Worm (Caenorhabditis elegans) whole organism, midembryonic: Measurements from ENCODE around the gene C49G7.13.

ENCODE experiments used
- T22C8.4 ChIP-seq: fragments of 200-800 bp; sonication (Bioruptor generic); IDR thresholded peaks from 2 replicates; pipeline ENCODE4 v1.3.6; 2022; ENCODE audit warnings: missing genetic modification characterization, missing compliant biosample characterization
- cog-1 ChIP-seq: sonication (generic microtip); optimal IDR thresholded peaks from 2 replicates; lab custom pipeline; 2016; ENCODE audit warnings: missing genetic modification characterization, missing compliant biosample characterization
- flt-1 ChIP-seq: fragments of 200-800 bp; sonication (Bioruptor generic); IDR thresholded peaks from 2 replicates; pipeline ENCODE4 v1.3.6; 2022; ENCODE audit warnings: missing genetic modification characterization, missing compliant biosample characterization
- klf-2 ChIP-seq: fragments of 200-800 bp; sonication (Bioruptor generic); conservative IDR thresholded peaks from 2 replicates; pipeline ENCODE4 v1.3.6; 2022; ENCODE audit warnings: missing genetic modification reagents, missing genetic modification characterization, missing compliant biosample characterization
- med-1 ChIP-seq: sonication (generic microtip); optimal IDR thresholded peaks from 2 replicates; lab custom pipeline; 2017; ENCODE audit warnings: missing genetic modification characterization, mild to moderate bottlenecking, missing compliant biosample characterization, antibody characterized with exemption, missing genetic modification reagents; ENCODE audit not compliant: insufficient read depth
- ref-1 ChIP-seq: fragments of 200-800 bp; sonication (Bioruptor generic); conservative IDR thresholded peaks from 2 replicates; pipeline ENCODE4 v1.3.6; 2022; ENCODE audit warnings: missing genetic modification reagents, missing genetic modification characterization, missing compliant biosample characterization
- tab-1 ChIP-seq: fragments of 200-800 bp; sonication (Bioruptor generic); IDR thresholded peaks from 2 replicates; pipeline ENCODE4 v1.3.6; 2022; ENCODE audit warnings: missing genetic modification characterization, missing compliant biosample characterization
- ztf-23 ChIP-seq: fragments of 200-800 bp; sonication (Bioruptor generic); IDR thresholded peaks from 2 replicates; pipeline ENCODE4 v1.3.6; 2022; ENCODE audit warnings: missing genetic modification reagents, missing genetic modification characterization, missing compliant biosample characterization
- ztf-29 ChIP-seq: fragments of 200-800 bp; sonication (Bioruptor generic); IDR thresholded peaks from 2 replicates; pipeline ENCODE4 v1.3.6; 2022; ENCODE audit warnings: missing genetic modification reagents, missing genetic modification characterization, missing compliant biosample characterization

Gene C49G7.13

DNA sequence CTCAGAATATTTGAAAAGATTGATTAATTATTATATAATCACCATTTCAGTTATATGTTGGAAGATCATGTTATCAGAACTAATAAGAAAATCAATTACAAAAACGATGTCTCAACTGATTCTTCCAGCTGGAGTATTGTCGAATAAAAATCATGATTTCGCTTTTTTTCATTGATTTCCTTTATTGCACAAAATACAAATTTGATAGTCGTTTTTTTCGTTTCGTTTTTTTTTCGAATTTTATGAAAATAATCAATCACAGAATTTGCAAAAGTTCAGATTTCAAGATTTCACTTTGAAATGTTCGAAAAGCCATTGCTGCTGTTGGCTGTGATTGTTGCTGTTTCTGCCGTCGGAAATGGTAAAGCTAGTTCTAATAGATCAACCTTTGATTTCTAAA lies at the start of gene C49G7.13:
Gene C49G7.13, plus strand, starts transcription at position 301 of the 400 bp plus-strand sequence.
- TF ChIP-seq T22C8.4 (GFP tag; lab: Robert Waterston, UW), result no peak

DNA sequence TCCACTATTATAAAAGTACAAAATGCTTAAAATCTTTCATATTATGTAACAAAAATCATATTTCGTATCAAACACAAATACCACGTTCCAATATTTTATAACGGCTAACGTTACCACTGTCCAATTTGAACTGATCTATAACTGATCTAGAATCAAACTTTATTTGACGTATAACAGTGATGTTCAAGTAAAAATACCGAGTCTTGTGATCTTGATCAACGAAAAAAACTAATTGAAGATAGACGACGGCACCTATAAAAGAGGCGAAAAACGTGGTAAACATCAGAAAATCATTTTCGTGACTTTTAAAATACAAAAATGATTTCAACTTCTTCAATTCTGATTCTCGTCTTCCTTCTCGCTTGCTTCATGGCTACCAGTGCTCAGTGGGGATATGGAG lies 48.3 kb upstream of the C49G7.13 start, which contains the start of gene nlp-28:
Gene nlp-28, plus strand, starts transcription at position 285 of the 400 bp plus-strand sequence.
- TF ChIP-seq tab-1 (GFP tag; lab: Robert Waterston, UW) (no peak), ref-1 (no peak), ztf-23 (GFP tag; lab: Robert Waterston, UW) (no peak), flt-1 (GFP tag; lab: Robert Waterston, UW) (no peak), ztf-29 (GFP tag; lab: Robert Waterston, UW) (no peak), T22C8.4 (GFP tag; lab: Robert Waterston, UW) (no peak)

DNA sequence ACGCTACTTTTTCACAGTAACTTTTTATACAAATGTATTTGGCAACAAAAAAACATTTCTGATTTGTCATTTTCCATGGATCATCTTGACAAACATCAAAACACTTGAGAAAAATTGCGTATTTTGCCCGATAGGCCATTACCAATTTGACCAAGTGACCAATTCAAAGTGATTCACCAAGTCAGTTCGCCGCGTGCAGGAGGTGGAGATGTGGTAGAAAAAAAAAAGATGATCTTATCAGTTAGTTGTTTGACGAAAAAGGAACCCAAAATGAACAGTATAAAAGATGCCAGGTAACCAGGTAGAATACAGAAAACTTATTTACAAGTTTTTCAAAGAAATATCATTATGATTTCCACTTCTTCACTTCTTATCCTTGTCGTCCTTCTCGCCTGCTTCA lies 46.8 kb upstream of the C49G7.13 start, which contains the start of gene nlp-27:
Gene nlp-27, plus strand, starts transcription at position 309 of the 400 bp plus-strand sequence.
- TF ChIP-seq ref-1 (no peak), T22C8.4 (GFP tag; lab: Robert Waterston, UW) (no peak), med-1 (GFP tag; lab: Kevin White, UChicago) (no peak), klf-2 (GFP tag; lab: Robert Waterston, UW) (no peak), cog-1 (tag; lab: Kevin White, UChicago) (no peak), ztf-29 (GFP tag; lab: Robert Waterston, UW) (no peak), tab-1 (GFP tag; lab: Robert Waterston, UW) (no peak), ztf-23 (GFP tag; lab: Robert Waterston, UW) (no peak), flt-1 (GFP tag; lab: Robert Waterston, UW) (no peak)

DNA sequence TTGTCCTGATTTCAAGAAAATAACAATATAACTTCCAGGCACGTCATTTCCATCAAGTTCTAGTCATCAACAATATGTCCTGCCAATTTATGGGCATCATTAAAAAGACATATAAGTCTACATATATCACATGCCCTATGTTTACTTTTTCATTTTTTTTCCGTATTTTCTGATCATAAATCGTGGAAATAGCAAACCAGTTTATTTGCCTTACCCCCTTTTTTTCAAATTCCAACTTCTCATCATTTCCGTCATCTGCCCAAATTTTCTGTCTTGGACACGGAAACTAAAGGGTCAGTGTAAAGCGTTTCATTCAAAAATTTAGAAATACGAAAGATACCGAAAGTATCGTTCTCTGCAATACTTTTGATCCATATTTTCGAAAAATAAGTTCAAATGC lies 43.6 kb upstream of the C49G7.13 start:
- no peak for TF ChIP-seq ztf-29 (GFP tag; lab: Robert Waterston, UW)
- no peak for TF ChIP-seq ztf-23 (GFP tag; lab: Robert Waterston, UW)
- TF ChIP-seq flt-1 (GFP tag; lab: Robert Waterston, UW), result no peak
- TF ChIP-seq ref-1, result no peak
- no peak for TF ChIP-seq klf-2 (GFP tag; lab: Robert Waterston, UW)
- no peak for TF ChIP-seq tab-1 (GFP tag; lab: Robert Waterston, UW)
- no peak for TF ChIP-seq med-1 (GFP tag; lab: Kevin White, UChicago)
- no peak for TF ChIP-seq cog-1 (tag; lab: Kevin White, UChicago)
- no peak for TF ChIP-seq T22C8.4 (GFP tag; lab: Robert Waterston, UW)

DNA sequence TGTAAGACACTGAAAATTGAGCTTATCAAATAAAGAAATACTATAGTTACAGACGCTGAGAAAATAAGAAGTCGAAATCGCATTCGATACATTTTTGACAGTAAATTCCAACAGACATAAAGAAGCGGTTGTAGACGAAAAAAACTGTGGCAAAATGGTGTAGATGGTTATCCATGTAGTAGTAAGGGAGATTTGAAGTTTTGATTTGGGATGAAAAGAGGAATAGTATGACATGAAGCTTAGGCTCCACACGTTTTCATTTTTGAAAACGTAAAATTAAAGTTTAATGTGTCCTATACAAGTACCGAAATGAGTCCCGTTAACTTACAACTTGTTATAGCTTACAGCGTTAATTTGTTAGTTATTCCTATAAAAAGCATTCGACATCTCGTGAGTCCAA lies 41.9 kb upstream of the C49G7.13 start, which contains the start of gene K09D9.9:
Gene K09D9.9, minus strand, starts transcription at position 101 of the 400 bp plus-strand sequence.
- no peak for TF ChIP-seq tab-1 (GFP tag; lab: Robert Waterston, UW)
- no peak for TF ChIP-seq flt-1 (GFP tag; lab: Robert Waterston, UW)
- TF ChIP-seq T22C8.4 (GFP tag; lab: Robert Waterston, UW), result no peak
- no peak for TF ChIP-seq klf-2 (GFP tag; lab: Robert Waterston, UW)
- TF ChIP-seq cog-1 (tag; lab: Kevin White, UChicago), result no peak
- no peak for TF ChIP-seq ref-1
- TF ChIP-seq med-1 (GFP tag; lab: Kevin White, UChicago), result no peak
- TF ChIP-seq ztf-23 (GFP tag; lab: Robert Waterston, UW), result no peak

DNA sequence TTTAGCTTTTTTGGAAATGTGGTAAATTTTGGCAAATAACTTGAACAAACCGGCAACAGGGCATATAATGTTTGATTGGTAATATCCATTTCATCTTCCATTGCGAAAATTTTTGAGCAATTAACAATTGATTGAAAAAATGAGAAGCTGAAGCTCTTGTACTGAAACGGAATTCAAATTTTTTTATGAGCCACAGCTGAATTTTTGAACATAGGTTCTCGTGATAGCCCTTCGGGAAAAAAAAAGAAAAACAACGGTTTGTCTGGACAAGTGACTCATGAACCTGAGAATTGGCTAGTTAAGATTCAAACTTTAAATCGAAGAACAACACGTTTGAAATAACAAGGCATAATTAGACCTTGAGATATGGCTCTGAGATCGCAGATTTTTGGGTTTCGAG lies 40.1 kb upstream of the C49G7.13 start, which contains the start of gene srx-62:
Gene srx-62, minus strand, starts transcription at position 101 of the 400 bp plus-strand sequence.
- no peak for TF ChIP-seq med-1 (GFP tag; lab: Kevin White, UChicago)

DNA sequence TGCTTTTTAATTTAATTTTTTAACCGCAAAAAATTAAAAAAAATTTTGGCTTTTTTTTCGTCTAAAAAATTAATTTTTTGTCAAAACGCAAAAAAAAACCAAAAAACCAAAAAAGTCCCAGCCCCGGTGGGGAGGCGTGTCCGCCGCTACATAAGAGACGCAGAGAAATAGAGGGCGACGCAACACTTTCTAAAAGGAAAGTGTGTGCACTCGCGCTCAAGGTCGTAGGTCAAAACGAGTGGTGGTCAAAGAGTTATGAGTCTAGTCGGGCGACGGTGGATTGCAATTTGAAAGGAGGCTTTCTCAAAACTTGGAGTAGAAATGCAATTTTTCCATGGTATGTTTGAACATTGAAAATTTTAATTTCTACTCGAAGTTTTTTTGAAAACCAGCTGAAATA lies 31.3 kb upstream of the C49G7.13 start:
- TF ChIP-seq ref-1 (no peak), ztf-23 (GFP tag; lab: Robert Waterston, UW) (no peak), flt-1 (GFP tag; lab: Robert Waterston, UW) (no peak), klf-2 (GFP tag; lab: Robert Waterston, UW) (no peak), ztf-29 (GFP tag; lab: Robert Waterston, UW) (no peak), tab-1 (GFP tag; lab: Robert Waterston, UW) (no peak), T22C8.4 (GFP tag; lab: Robert Waterston, UW) (no peak), med-1 (GFP tag; lab: Kevin White, UChicago) (no peak), cog-1 (tag; lab: Kevin White, UChicago) (no peak)

DNA sequence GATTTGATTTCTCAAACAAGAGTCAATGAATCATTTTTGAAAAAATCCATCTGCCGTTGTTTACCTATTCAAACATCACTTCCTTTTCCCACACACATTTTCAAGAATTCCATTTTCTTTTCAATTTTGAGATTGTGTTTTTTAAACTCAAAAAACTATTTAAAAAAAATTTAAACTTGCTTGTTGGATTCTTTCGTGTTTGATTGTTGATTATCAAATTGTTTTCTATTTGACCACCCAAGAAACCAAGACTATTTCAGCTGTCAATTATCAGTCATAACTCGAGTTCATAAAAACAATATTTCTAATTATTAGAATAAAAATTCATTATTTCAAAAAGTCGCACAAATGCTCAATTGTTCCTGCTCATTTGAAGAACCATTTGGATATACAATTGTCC lies 30.7 kb upstream of the C49G7.13 start, which contains the start of gene srh-8:
Gene srh-8, plus strand, starts transcription at position 301 of the 400 bp plus-strand sequence.
- TF ChIP-seq med-1 (GFP tag; lab: Kevin White, UChicago) (no peak), ref-1 (no peak), cog-1 (tag; lab: Kevin White, UChicago) (no peak), T22C8.4 (GFP tag; lab: Robert Waterston, UW) (no peak), tab-1 (GFP tag; lab: Robert Waterston, UW) (no peak), klf-2 (GFP tag; lab: Robert Waterston, UW) (no peak), flt-1 (GFP tag; lab: Robert Waterston, UW) (no peak), ztf-23 (GFP tag; lab: Robert Waterston, UW) (no peak)

DNA sequence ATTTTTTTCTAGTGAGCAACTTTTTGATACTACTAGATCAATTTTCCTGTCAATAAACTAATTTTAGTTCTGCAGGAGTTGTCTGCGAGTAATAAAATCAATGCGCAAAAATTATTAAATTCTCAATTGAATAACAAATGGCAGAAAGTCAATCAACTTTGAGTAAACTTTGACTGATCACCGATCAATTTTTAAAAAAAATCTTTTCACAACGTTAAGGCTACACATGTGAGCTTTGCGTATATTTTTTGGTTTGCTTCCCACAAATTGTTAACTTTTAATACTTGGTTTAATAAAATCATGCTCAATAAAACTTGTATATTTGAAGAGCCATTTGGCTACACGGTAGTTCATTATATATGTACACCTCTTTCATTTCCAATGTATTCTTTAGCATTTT lies 28.0 kb upstream of the C49G7.13 start, which contains the start of gene srh-7:
Gene srh-7, plus strand, starts transcription at position 301 of the 400 bp plus-strand sequence.
- no peak for TF ChIP-seq flt-1 (GFP tag; lab: Robert Waterston, UW)
- no peak for TF ChIP-seq T22C8.4 (GFP tag; lab: Robert Waterston, UW)
- TF ChIP-seq med-1 (GFP tag; lab: Kevin White, UChicago), result no peak
- TF ChIP-seq ztf-23 (GFP tag; lab: Robert Waterston, UW), result no peak
- no peak for TF ChIP-seq klf-2 (GFP tag; lab: Robert Waterston, UW)
- TF ChIP-seq tab-1 (GFP tag; lab: Robert Waterston, UW), result no peak
- TF ChIP-seq cog-1 (tag; lab: Kevin White, UChicago), result no peak
- TF ChIP-seq ztf-29 (GFP tag; lab: Robert Waterston, UW), result no peak
- TF ChIP-seq ref-1, result no peak

DNA sequence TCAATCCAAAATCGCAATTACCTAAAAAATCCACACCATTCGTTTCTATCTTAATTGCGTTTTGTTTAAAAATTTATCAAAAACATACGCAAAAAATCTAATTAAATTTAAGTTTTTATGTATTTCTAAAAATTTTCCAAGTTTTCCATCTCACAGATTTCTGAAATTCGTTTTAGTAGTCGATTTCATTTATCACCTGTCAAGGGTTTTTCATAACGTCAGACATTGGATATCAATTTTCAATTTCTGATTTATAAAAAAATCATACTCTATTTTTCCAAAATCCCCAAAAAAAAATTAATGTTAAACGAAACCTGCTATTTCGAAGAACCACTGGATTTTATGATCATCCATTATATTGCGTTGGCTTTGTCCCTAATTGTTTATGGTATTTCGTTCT lies 25.7 kb upstream of the C49G7.13 start, which contains the start of gene srh-4:
Gene srh-4, plus strand, starts transcription at position 301 of the 400 bp plus-strand sequence.
- TF ChIP-seq cog-1 (tag; lab: Kevin White, UChicago) (no peak), T22C8.4 (GFP tag; lab: Robert Waterston, UW) (no peak), klf-2 (GFP tag; lab: Robert Waterston, UW) (no peak), flt-1 (GFP tag; lab: Robert Waterston, UW) (no peak), ztf-29 (GFP tag; lab: Robert Waterston, UW) (no peak), tab-1 (GFP tag; lab: Robert Waterston, UW) (no peak), med-1 (GFP tag; lab: Kevin White, UChicago) (no peak), ztf-23 (GFP tag; lab: Robert Waterston, UW) (no peak), ref-1 (no peak)
